Worm (Caenorhabditis elegans) whole organism, L1 larva: ENCODE results near the gene T16G12.1.
A peak's percentile ranks its signal among the peaks of the same experiment; 100 is the strongest.

Experiments
- F16B12.6 ChIP-seq: fragments of 150-350 bp; optimal IDR thresholded peaks from 2 replicates; lab custom pipeline; 2014; ENCODE audit warnings: missing biosample characterization, missing genetic modification characterization
- Y116A8C.19 ChIP-seq: sonication (generic microtip); optimal IDR thresholded peaks from 2 replicates; lab custom pipeline; 2016; ENCODE audit warnings: missing compliant biosample characterization, missing genetic modification characterization, borderline replicate concordance
- aha-1 ChIP-seq: fragments of 150-350 bp; optimal IDR thresholded peaks from 2 replicates; lab custom pipeline; 2014; ENCODE audit warnings: missing biosample characterization, missing genetic modification characterization
- alr-1 ChIP-seq: fragments of 200-800 bp; sonication (Bioruptor generic); optimal IDR thresholded peaks from 2 replicates; lab custom pipeline; 2018; ENCODE audit warnings: borderline replicate concordance, mild to moderate bottlenecking, missing genetic modification characterization, missing compliant biosample characterization
- blmp-1 ChIP-seq: fragments of 150-350 bp; optimal IDR thresholded peaks from 2 replicates; lab custom pipeline; 2014; ENCODE audit warnings: missing biosample characterization, missing genetic modification characterization
- ceh-82 ChIP-seq, 3 experiments: fragments of 150-350 bp in 1 of 3; sonication (generic microtip) in 2 of 3; optimal IDR thresholded peaks; 2 replicates each; lab custom pipeline; 2014 to 2017; ENCODE audit warnings: missing biosample characterization in 3 of 3, missing genetic modification characterization in 3 of 3
- dpl-1 ChIP-seq, 3 experiments: fragments of 150-350 bp in 2 of 3; sonication (generic microtip) in 1 of 3; optimal IDR thresholded peaks; 2 replicates each; lab custom pipeline; 2014 to 2017; ENCODE audit warnings: missing biosample characterization in 3 of 3, missing genetic modification characterization in 3 of 3, missing genetic modification reagents in 3 of 3
- dsc-1 ChIP-seq: sonication (generic microtip); optimal IDR thresholded peaks from 2 replicates; lab custom pipeline; 2016; ENCODE audit warnings: mild to moderate bottlenecking, missing genetic modification characterization, missing compliant biosample characterization
- efl-1 ChIP-seq, 4 experiments: fragments of 150-350 bp; optimal IDR thresholded peaks in 3 of 4; peaks in 1 of 4; 1 replicate in 1 of 4; 2 replicates in 3 of 4; lab custom pipeline; 2014; ENCODE audit warnings: missing biosample characterization in 2 of 4, missing genetic modification characterization in 2 of 4, missing genetic modification reagents in 2 of 4
- egl-13 ChIP-seq: sonication (generic microtip); optimal IDR thresholded peaks from 2 replicates; lab custom pipeline; 2016; ENCODE audit warnings: missing genotype, missing genetic modification reagents, missing genetic modification characterization, missing compliant biosample characterization
- elt-3 ChIP-seq, 6 experiments: fragments of 150-350 bp in 1 of 6; sonication (generic microtip); optimal IDR thresholded peaks; 2 replicates each; lab custom pipeline; 2017 to 2018; ENCODE audit warnings: missing biosample characterization in 6 of 6, missing genetic modification characterization in 6 of 6, inconsistent platforms in 1 of 6
- fkh-4 ChIP-seq: sonication (generic microtip); optimal IDR thresholded peaks from 2 replicates; lab custom pipeline; 2016; ENCODE audit warnings: missing compliant biosample characterization, missing genetic modification characterization, borderline replicate concordance
- hpl-2 ChIP-seq: fragments of 150-350 bp; optimal IDR thresholded peaks from 2 replicates; lab custom pipeline; 2014; ENCODE audit warnings: missing biosample characterization, missing genetic modification reagents, missing genetic modification characterization
- lin-14 ChIP-seq: fragments of 200-800 bp; sonication (Bioruptor generic); optimal IDR thresholded peaks from 2 replicates; lab custom pipeline; 2018; ENCODE audit warnings: mild to moderate bottlenecking, missing genetic modification characterization, moderate library complexity, missing compliant biosample characterization
- lin-15B ChIP-seq: fragments of 150-350 bp; sonication (generic microtip); optimal IDR thresholded peaks from 3 replicates; lab custom pipeline; 2014; ENCODE audit warnings: missing biosample characterization, missing genetic modification characterization
- lin-35 ChIP-seq, 2 experiments: fragments of 150-350 bp; optimal IDR thresholded peaks; 2 replicates each; lab custom pipeline; 2014; ENCODE audit warnings: missing biosample characterization in 2 of 2, missing genetic modification characterization in 2 of 2, missing genetic modification reagents in 2 of 2
- lir-3 ChIP-seq: sonication (generic microtip); optimal IDR thresholded peaks from 2 replicates; lab custom pipeline; 2016; ENCODE audit warnings: mild to moderate bottlenecking, missing genetic modification characterization, moderate library complexity, missing compliant biosample characterization; ENCODE audit not compliant: poor library complexity
- lsy-2 ChIP-seq, 2 experiments: fragments of 150-350 bp; optimal IDR thresholded peaks; 2 replicates each; lab custom pipeline; 2014; ENCODE audit warnings: missing biosample characterization in 2 of 2, missing genetic modification characterization in 2 of 2
- mab-9 ChIP-seq: fragments of 200-800 bp; sonication (Bioruptor generic); IDR thresholded peaks from 2 replicates; pipeline ENCODE4 v1.3.6; 2022; ENCODE audit warnings: missing genetic modification reagents, missing genetic modification characterization, missing compliant biosample characterization
- mdl-1 ChIP-seq, 2 experiments: fragments of 150-350 bp; optimal IDR thresholded peaks; 2 replicates each; lab custom pipeline; 2014 to 2017; ENCODE audit warnings: missing biosample characterization in 2 of 2, missing genetic modification characterization in 2 of 2, inconsistent platforms in 1 of 2
- mep-1 ChIP-seq: fragments of 150-350 bp; optimal IDR thresholded peaks from 2 replicates; lab custom pipeline; 2014; ENCODE audit warnings: missing biosample characterization, missing genetic modification characterization
- nhr-11 ChIP-seq: fragments of 150-350 bp; optimal IDR thresholded peaks from 2 replicates; lab custom pipeline; 2014; ENCODE audit warnings: missing biosample characterization, missing genetic modification characterization
- nhr-20 ChIP-seq: sonication (generic microtip); optimal IDR thresholded peaks from 2 replicates; lab custom pipeline; 2016; ENCODE audit warnings: mild to moderate bottlenecking, missing genetic modification characterization, missing compliant biosample characterization
- nhr-47 ChIP-seq: sonication (generic microtip); optimal IDR thresholded peaks from 2 replicates; lab custom pipeline; 2016; ENCODE audit warnings: mild to moderate bottlenecking, missing genetic modification characterization, moderate library complexity, missing compliant biosample characterization
- nhr-71 ChIP-seq: sonication (generic microtip); optimal IDR thresholded peaks from 2 replicates; lab custom pipeline; 2016; ENCODE audit warnings: mild to moderate bottlenecking, missing genetic modification characterization, moderate library complexity, missing compliant biosample characterization
- nhr-85 ChIP-seq: sonication (generic microtip); peaks from one replicate; lab custom pipeline; 2016; ENCODE audit warnings: missing genetic modification characterization, inconsistent platforms, missing compliant biosample characterization
- nhr-90 ChIP-seq: sonication (generic microtip); optimal IDR thresholded peaks from 2 replicates; lab custom pipeline; 2016; ENCODE audit warnings: mild to moderate bottlenecking, missing genetic modification characterization, missing compliant biosample characterization; ENCODE audit not compliant: poor library complexity
- pag-3 ChIP-seq: sonication (generic microtip); optimal IDR thresholded peaks from 2 replicates; lab custom pipeline; 2017; ENCODE audit warnings: missing genetic modification characterization, mild to moderate bottlenecking, missing compliant biosample characterization, antibody characterized with exemption, borderline replicate concordance; ENCODE audit not compliant: insufficient read depth
- rnt-1 ChIP-seq: sonication (generic microtip); optimal IDR thresholded peaks from 2 replicates; lab custom pipeline; 2016; ENCODE audit warnings: mild to moderate bottlenecking, missing genetic modification characterization, moderate library complexity, missing compliant biosample characterization
- skn-1 ChIP-seq: fragments of 150-350 bp; optimal IDR thresholded peaks from 2 replicates; lab custom pipeline; 2014; ENCODE audit warnings: missing biosample characterization, missing genetic modification characterization
- snpc-4 ChIP-seq: fragments of 150-350 bp; optimal IDR thresholded peaks from 2 replicates; lab custom pipeline; 2014; ENCODE audit warnings: missing biosample characterization, missing genetic modification characterization
- snu-23 ChIP-seq: sonication (generic microtip); optimal IDR thresholded peaks from 2 replicates; lab custom pipeline; 2016; ENCODE audit warnings: missing genetic modification characterization, missing compliant biosample characterization
- sox-4 ChIP-seq: sonication (generic microtip); optimal IDR thresholded peaks from 2 replicates; lab custom pipeline; 2016; ENCODE audit warnings: missing genetic modification characterization, missing compliant biosample characterization
- swsn-7 ChIP-seq: sonication (generic microtip); optimal IDR thresholded peaks from 2 replicates; lab custom pipeline; 2016; ENCODE audit warnings: missing genetic modification characterization, missing compliant biosample characterization
- tbx-2 ChIP-seq: sonication (generic microtip); optimal IDR thresholded peaks from 2 replicates; lab custom pipeline; 2016; ENCODE audit warnings: missing genetic modification characterization, missing compliant biosample characterization
- unc-130 ChIP-seq: fragments of 150-350 bp; optimal IDR thresholded peaks from 2 replicates; lab custom pipeline; 2017; ENCODE audit warnings: missing biosample characterization, missing genetic modification characterization, inconsistent platforms
- xbp-1 ChIP-seq: sonication (generic microtip); optimal IDR thresholded peaks from 2 replicates; lab custom pipeline; 2016; ENCODE audit warnings: missing genetic modification characterization, missing compliant biosample characterization
- ztf-11 ChIP-seq, 2 experiments: sonication (generic microtip); optimal IDR thresholded peaks; 2 replicates each; lab custom pipeline; 2016 to 2017; ENCODE audit warnings: missing genetic modification characterization in 2 of 2, missing biosample characterization in 1 of 2, missing compliant biosample characterization in 1 of 2

Gene T16G12.1

DNA sequence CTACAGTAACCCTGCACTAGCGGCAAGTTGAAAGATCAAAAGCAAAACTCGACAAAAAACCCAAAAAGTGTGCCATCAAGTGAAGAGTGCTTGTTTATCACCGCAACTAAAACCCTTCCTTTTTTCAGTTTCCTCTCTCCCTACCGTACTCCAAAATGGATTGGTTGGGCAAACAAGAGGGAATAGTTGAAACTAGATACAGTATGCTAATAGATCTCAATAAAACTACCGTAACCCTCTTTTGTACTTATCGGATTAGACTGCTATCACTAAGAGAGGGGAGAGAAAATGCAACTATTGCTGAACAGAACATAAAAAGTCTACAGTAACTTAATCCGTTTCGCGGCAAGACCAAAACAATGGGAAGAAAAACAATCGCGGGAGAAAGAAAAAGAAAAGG lies 45.7 kb upstream of the T16G12.1 start:
- TF ChIP-seq blmp-1 (tag; lab: Kevin White, UChicago) (peak; percentile 8), pag-3 (tag; lab: Kevin White, UChicago) (no peak), lin-35 (GFP tag; optimal IDR thresholded peaks at IDR 0.05; lab: Kevin White, UChicago) (peak in 1 of 2 experiments; percentile 6), lsy-2 (tag; optimal IDR thresholded peaks at IDR 0.05; lab: Kevin White, UChicago) (peak in 1 of 2 experiments; percentile 49), aha-1 (tag; lab: Kevin White, UChicago) (no peak)

- TF ChIP-seq hpl-2 (no peak), nhr-47 (tag; lab: Kevin White, UChicago) (peak; percentile 21), Y116A8C.19 (tag; lab: Kevin White, UChicago) (no peak), elt-3 (tag; optimal IDR thresholded peaks at IDR 0.05; lab: Kevin White, UChicago) (no peak), nhr-20 (peak; percentile 23), mep-1 (peak; percentile 22), nhr-85 (tag; lab: Kevin White, UChicago) (peak; percentile 80), lin-15B (tag; lab: Kevin White, UChicago) (no peak), ceh-82 (tag; optimal IDR thresholded peaks at IDR 0.05; lab: Kevin White, UChicago) (no peak), xbp-1 (tag; lab: Kevin White, UChicago) (no peak), efl-1 (optimal IDR thresholded peaks at IDR 0.05; lab: Kevin White, UChicago) (peak in 1 of 2 experiments; percentile 6), efl-1 (GFP tag; optimal IDR thresholded peaks at IDR 0.05 in 1 of 2; lab: Kevin White, UChicago) (peak in 1 of 2 experiments; percentile 83), nhr-71 (peak; percentile 36), blmp-1 (tag; lab: Kevin White, UChicago) (peak; percentile 43), lin-14 (GFP tag; lab: Kevin White, UChicago) (peak; percentile 60), dpl-1 (GFP tag; optimal IDR thresholded peaks at IDR 0.05; lab: Kevin White, UChicago) (peak in 1 of 3 experiments; percentile 11), alr-1 (tag; lab: Kevin White, UChicago) (no peak), rnt-1 (peak; percentile 33), egl-13 (tag; lab: Kevin White, UChicago) (no peak), fkh-4 (no peak), snu-23 (GFP tag; lab: Kevin White, UChicago) (peak; percentile 56), swsn-7 (tag; lab: Kevin White, UChicago) (peak; percentile 21), nhr-90 (tag; lab: Kevin White, UChicago) (peak; percentile 37), tbx-2 (no peak), ztf-11 (tag; optimal IDR thresholded peaks at IDR 0.05; lab: Kevin White, UChicago) (peak in 1 of 2 experiments; percentile 62), dsc-1 (peak; percentile 32)
Observed at ce11 chrIII:10094538-10094937, 44.9 kb upstream of the T16G12.1 start.

- TF ChIP-seq tbx-2 = peak; percentile 1
- TF ChIP-seq nhr-90 (tag; lab: Kevin White, UChicago) = no peak
- no peak for TF ChIP-seq unc-130 (tag; lab: Kevin White, UChicago)
- no peak for TF ChIP-seq mab-9 (GFP tag; lab: Robert Waterston, UW)
- TF ChIP-seq nhr-47 (tag; lab: Kevin White, UChicago) = peak; percentile 13
- TF ChIP-seq snu-23 (GFP tag; lab: Kevin White, UChicago) = peak; percentile 21
- peak; percentile 79 for TF ChIP-seq F16B12.6 (tag; lab: Kevin White, UChicago)
- TF ChIP-seq fkh-4 = no peak
- TF ChIP-seq nhr-11 (tag; lab: Kevin White, UChicago) = no peak
- peak; percentile 45 to 93 for TF ChIP-seq efl-1 (optimal IDR thresholded peaks at IDR 0.05; lab: Kevin White, UChicago)
- peak; percentile 90 to 99 for TF ChIP-seq efl-1 (GFP tag; optimal IDR thresholded peaks at IDR 0.05 in 1 of 2; lab: Kevin White, UChicago)
- TF ChIP-seq lin-15B (tag; lab: Kevin White, UChicago) = peak; percentile 0
- no peak for TF ChIP-seq sox-4 (tag; lab: Kevin White, UChicago)
- TF ChIP-seq lir-3 (tag; lab: Kevin White, UChicago) = no peak
- TF ChIP-seq skn-1 (tag; lab: Kevin White, UChicago) = no peak
- TF ChIP-seq rnt-1 = peak; percentile 51
- TF ChIP-seq lsy-2 (tag; optimal IDR thresholded peaks at IDR 0.05; lab: Kevin White, UChicago) = peak in 1 of 2 experiments; percentile 55
- peak; percentile 88 to 94 for TF ChIP-seq lin-35 (GFP tag; optimal IDR thresholded peaks at IDR 0.05; lab: Kevin White, UChicago)
- peak; percentile 84 to 92 (median 88) for TF ChIP-seq dpl-1 (GFP tag; optimal IDR thresholded peaks at IDR 0.05; lab: Kevin White, UChicago)
- TF ChIP-seq mdl-1 (tag; optimal IDR thresholded peaks at IDR 0.05; lab: Kevin White, UChicago) = peak in 1 of 2 experiments; percentile 30
- peak; percentile 22 for TF ChIP-seq dsc-1
- TF ChIP-seq snpc-4 (tag; lab: Kevin White, UChicago) = no peak
- no peak for TF ChIP-seq elt-3 (tag; optimal IDR thresholded peaks at IDR 0.05; lab: Kevin White, UChicago)
- peak; percentile 21 for TF ChIP-seq nhr-71
Observed at ce11 chrIII:10093093-10093492, 43.4 kb upstream of the T16G12.1 start.
